Fruit fly (Drosophila melanogaster): ENCODE measurements around the gene Efa6.

The Efa6 gene

DNA sequence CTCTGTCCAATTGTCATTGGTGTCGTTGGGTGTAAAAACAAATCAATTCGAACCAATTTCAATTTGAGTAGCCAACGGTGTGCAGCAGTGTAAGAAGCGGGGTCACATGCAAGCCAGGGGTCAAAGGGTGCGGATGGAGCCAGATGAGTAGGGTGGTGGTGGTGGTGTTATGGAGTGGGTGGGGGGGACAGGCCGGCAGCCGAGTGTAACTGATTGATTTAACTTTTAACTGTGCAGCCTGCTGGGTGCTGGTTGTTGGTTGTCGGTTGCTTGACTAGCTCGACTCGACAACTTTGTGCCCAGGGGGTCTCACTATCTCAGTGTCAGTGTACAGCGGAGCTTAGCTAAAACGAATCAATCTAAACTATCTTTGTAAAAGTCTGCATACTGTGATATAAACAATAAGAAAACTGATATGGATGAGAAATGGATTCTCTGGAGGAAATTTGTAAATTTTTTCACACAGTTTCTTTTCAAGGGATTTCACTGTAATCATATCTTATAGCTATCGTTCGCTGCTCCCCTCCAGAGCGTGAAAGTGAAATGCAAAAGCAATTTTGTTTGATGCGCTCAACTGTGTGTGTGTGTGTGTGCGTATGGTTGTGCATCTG lies 9.9 kb downstream of the Efa6 start:
- peak; percentile 24 for TF ChIP-seq Blimp-1 (GFP tag; optimal IDR thresholded peaks at IDR 0.05)
- TF ChIP-seq CG7368 (GFP tag; optimal IDR thresholded peaks at IDR 0.05) = peak; percentile 37
- peak; percentile 76 for TF ChIP-seq dac (GFP tag; optimal IDR thresholded peaks at IDR 0.05)
- TF ChIP-seq net (GFP tag; optimal IDR thresholded peaks at IDR 0.05) = peak; percentile 58
- no peak for TF ChIP-seq spab (GFP tag; optimal IDR thresholded peaks at IDR 0.05)
- TF ChIP-seq fd85E (GFP tag; optimal IDR thresholded peaks at IDR 0.05) = no peak
- TF ChIP-seq Gug (GFP tag; IDR thresholded peaks at IDR 0.05) = peak; percentile 77
- TF ChIP-seq CG34406 (GFP tag; optimal IDR thresholded peaks at IDR 0.05) = no peak
- peak; percentile 91 for TF ChIP-seq CG32006 (GFP tag; optimal IDR thresholded peaks at IDR 0.05)
- TF ChIP-seq Smox (GFP tag; optimal IDR thresholded peaks at IDR 0.05) = no peak
- TF ChIP-seq CG16779 (tag; optimal IDR thresholded peaks at IDR 0.05) = peak; percentile 40
- TF ChIP-seq svp (GFP tag) = no peak
- TF ChIP-seq Hr38 (GFP tag; optimal IDR thresholded peaks at IDR 0.05) = peak; percentile 44
- peak; percentile 91 for TF ChIP-seq CG15336 (GFP tag; IDR thresholded peaks at IDR 0.05)
- no peak for TF ChIP-seq Eip93F (GFP tag; optimal IDR thresholded peaks at IDR 0.05)
- peak; percentile 91 for TF ChIP-seq CG6163 (GFP tag; IDR thresholded peaks at IDR 0.05)
- TF ChIP-seq Lpt (GFP tag; optimal IDR thresholded peaks at IDR 0.05) = peak; percentile 65
- TF ChIP-seq salr (GFP tag; optimal IDR thresholded peaks at IDR 0.05) = peak in 1 of 2 experiments; percentile 21
- TF ChIP-seq Sox14 (GFP tag; optimal IDR thresholded peaks at IDR 0.05) = no peak
- TF ChIP-seq CG3919 (GFP tag; optimal IDR thresholded peaks at IDR 0.05) = peak; percentile 68
- TF ChIP-seq Met (GFP tag; optimal IDR thresholded peaks at IDR 0.05) = no peak
- TF ChIP-seq CG8119 (GFP tag; IDR thresholded peaks at IDR 0.05) = peak; percentile 90
- no peak for TF ChIP-seq CG9139 (GFP tag; optimal IDR thresholded peaks at IDR 0.05)
- no peak for TF ChIP-seq cyc (GFP tag; optimal IDR thresholded peaks at IDR 0.05)
- TF ChIP-seq CG1621 (tag; optimal IDR thresholded peaks at IDR 0.05) = no peak
- TF ChIP-seq eg (GFP tag; IDR thresholded peaks at IDR 0.05) = peak; percentile 94
- peak; percentile 76 for TF ChIP-seq CG11294 (GFP tag; IDR thresholded peaks at IDR 0.05)
- TF ChIP-seq CG11762 (GFP tag; optimal IDR thresholded peaks at IDR 0.05; ENCODE audit: insufficient read depth) = peak; percentile 48

dm6 chr3R:22598759-22599158 lies 11.2 kb downstream of the Efa6 start:
- TF ChIP-seq CG6854 (GFP tag; optimal IDR thresholded peaks at IDR 0.05) (no peak), CG31627 (GFP tag; optimal IDR thresholded peaks at IDR 0.05) (no peak), net (GFP tag; optimal IDR thresholded peaks at IDR 0.05) (no peak), salr (GFP tag; optimal IDR thresholded peaks at IDR 0.05) (no peak), lz (GFP tag; optimal IDR thresholded peaks at IDR 0.05) (no peak), svp (GFP tag) (no peak), achi (GFP tag; optimal IDR thresholded peaks at IDR 0.05) (no peak), spab (GFP tag; optimal IDR thresholded peaks at IDR 0.05) (no peak), Hr4 (GFP tag; optimal IDR thresholded peaks at IDR 0.05) (no peak), ss (GFP tag; optimal IDR thresholded peaks at IDR 0.05) (no peak), CG15336 (GFP tag; IDR thresholded peaks at IDR 0.05) (no peak)

DNA sequence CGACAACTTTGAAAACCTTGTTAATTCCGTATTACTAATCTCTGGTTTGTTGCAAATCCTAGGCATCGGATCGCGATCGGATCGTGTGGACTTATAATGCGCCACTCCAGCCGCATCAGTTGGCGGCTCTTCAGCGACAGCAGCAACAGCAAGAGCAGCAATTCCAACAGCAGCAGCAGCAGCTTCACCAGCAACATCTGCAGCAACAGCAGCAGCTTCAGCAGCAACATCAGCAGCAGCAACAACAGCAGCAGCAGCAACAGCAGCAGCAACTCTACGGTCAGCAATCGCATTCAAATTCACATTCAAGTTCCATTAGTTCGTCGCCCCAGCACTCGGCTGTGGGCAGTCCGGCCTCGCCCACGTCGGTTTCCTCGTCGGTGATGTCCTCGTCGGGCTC lies 15.2 kb downstream of the Efa6 start:
- no peak for TF ChIP-seq Blimp-1 (GFP tag; optimal IDR thresholded peaks at IDR 0.05)
- no peak for TF ChIP-seq Hr39 (GFP tag; optimal IDR thresholded peaks at IDR 0.05)
- no peak for TF ChIP-seq Eip75B (GFP tag; optimal IDR thresholded peaks at IDR 0.05)
- no peak for TF ChIP-seq OdsH (GFP tag; optimal IDR thresholded peaks at IDR 0.05)
- no peak for TF ChIP-seq CG32006 (GFP tag; optimal IDR thresholded peaks at IDR 0.05)
- no peak for TF ChIP-seq svp (GFP tag)
- no peak for TF ChIP-seq vri (GFP tag; optimal IDR thresholded peaks at IDR 0.05)

Data from whole organism, prepupa.